Worm (Caenorhabditis elegans): Measurements from ENCODE around the gene ZK418.6.

DNA sequence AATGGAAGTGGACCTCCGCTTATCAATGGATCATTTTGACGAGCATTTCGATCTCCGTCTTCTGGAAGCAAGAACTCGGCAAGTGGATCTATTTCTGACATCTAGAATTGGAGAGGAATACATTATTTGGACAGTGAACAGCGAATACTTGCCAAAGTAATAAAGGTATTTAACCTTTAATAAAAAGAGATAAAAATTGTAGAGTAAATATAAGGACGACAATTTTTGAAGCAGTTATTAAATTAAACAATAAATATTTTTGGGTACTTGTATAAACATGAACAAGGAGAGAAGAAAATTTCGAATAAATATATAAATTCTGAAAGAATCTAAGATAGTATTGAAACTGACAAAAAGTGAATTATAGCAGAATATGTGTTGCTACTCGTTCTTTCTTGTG lies 6.2 kb downstream of the ZK418.6 start, which contains the start of gene lin-37:
- TF ChIP-seq unc-62 (GFP tag; optimal IDR thresholded peaks at IDR 0.05) (no peak), mep-1 (tag; optimal IDR thresholded peaks at IDR 0.05) (no peak), flh-1 (GFP tag; optimal IDR thresholded peaks at IDR 0.05) (no peak), snpc-4 (tag; optimal IDR thresholded peaks at IDR 0.05) (no peak), nhr-12 (tag; optimal IDR thresholded peaks at IDR 0.05) (no peak), nhr-237 (tag; optimal IDR thresholded peaks at IDR 0.05) (no peak), ces-1 (GFP tag; optimal IDR thresholded peaks at IDR 0.05) (no peak), ham-2 (GFP tag; optimal IDR thresholded peaks at IDR 0.05) (no peak), lsy-2 (tag; optimal IDR thresholded peaks at IDR 0.05) (no peak), sptf-1 (tag; optimal IDR thresholded peaks at IDR 0.05) (no peak)

All from whole organism, mixed stage, embryonic.